Worm (Caenorhabditis elegans) whole organism, L4 larva: Measurements from ENCODE around the gene dph-3.
A peak's percentile ranks its signal among the peaks of the same experiment; 100 is the strongest.

Experiments used
- F10B5.3 ChIP-seq: sonication (generic microtip); optimal IDR thresholded peaks from 2 replicates; lab custom pipeline; 2016; ENCODE audit warnings: mild to moderate bottlenecking, missing genetic modification characterization, missing compliant biosample characterization
- F49E8.2 ChIP-seq: sonication (generic microtip); optimal IDR thresholded peaks from 2 replicates; lab custom pipeline; 2016; ENCODE audit warnings: missing compliant biosample characterization, mild to moderate bottlenecking, missing genetic modification characterization, borderline replicate concordance
- R02D3.7 ChIP-seq: fragments of 150-350 bp; sonication (generic microtip); optimal IDR thresholded peaks from 3 replicates; lab custom pipeline; 2014; ENCODE audit warnings: missing biosample characterization, missing genetic modification characterization
- T26A8.4 ChIP-seq: fragments of 200-800 bp; sonication (Bioruptor generic); IDR thresholded peaks from 2 replicates; pipeline ENCODE4 v1.3.6; 2022; ENCODE audit warnings: missing genetic modification characterization, missing compliant biosample characterization
- Y48G9A.11 ChIP-seq: fragments of 200-800 bp; sonication (Bioruptor generic); IDR thresholded peaks from 2 replicates; pipeline ENCODE4 v1.3.6; 2022; ENCODE audit warnings: missing genetic modification reagents, missing genetic modification characterization, missing compliant biosample characterization
- ZK546.5 ChIP-seq, 2 experiments: sonication (generic microtip); optimal IDR thresholded peaks; 2 replicates each; lab custom pipeline; 2017; ENCODE audit warnings: missing biosample characterization in 2 of 2, missing genetic modification characterization in 2 of 2
- aha-1 ChIP-seq: fragments of 150-350 bp; peaks from one replicate; lab custom pipeline; 2014; ENCODE audit warnings: missing biosample characterization, missing genetic modification characterization
- ama-1 ChIP-seq: fragments of 150-350 bp; optimal IDR thresholded peaks from 2 replicates; lab custom pipeline; 2014; ENCODE audit warnings: inconsistent platforms, mixed read lengths
- attf-4 ChIP-seq: sonication (generic microtip); optimal IDR thresholded peaks from 3 replicates; lab custom pipeline; 2017; ENCODE audit warnings: missing biosample characterization, missing genetic modification characterization
- ceh-20 ChIP-seq: fragments of 200-800 bp; sonication (Bioruptor generic); IDR thresholded peaks from 2 replicates; pipeline ENCODE4 v1.3.6; 2022; ENCODE audit warnings: missing genetic modification reagents, missing genetic modification characterization, missing compliant biosample characterization
- ceh-28 ChIP-seq: fragments of 150-350 bp; optimal IDR thresholded peaks from 2 replicates; lab custom pipeline; 2014; ENCODE audit warnings: missing biosample characterization, missing genetic modification reagents, missing genetic modification characterization
- ceh-62 ChIP-seq: sonication (generic microtip); optimal IDR thresholded peaks from 2 replicates; lab custom pipeline; 2017; ENCODE audit warnings: missing biosample characterization, missing genetic modification characterization
- ceh-82 ChIP-seq: sonication (generic microtip); optimal IDR thresholded peaks from 2 replicates; lab custom pipeline; 2017; ENCODE audit warnings: missing biosample characterization, missing genetic modification characterization
- cey-2 ChIP-seq: sonication (generic microtip); optimal IDR thresholded peaks from 3 replicates; lab custom pipeline; 2017; ENCODE audit warnings: missing genetic modification characterization, mild to moderate bottlenecking, missing compliant biosample characterization, antibody characterized with exemption, borderline replicate concordance; ENCODE audit not compliant: insufficient read depth
- daf-16 ChIP-seq, 3 experiments: sonication (generic microtip); optimal IDR thresholded peaks; 2 replicates each; lab custom pipeline; 2016 to 2017; ENCODE audit warnings: missing genetic modification characterization in 3 of 3, missing genetic modification reagents in 3 of 3, mild to moderate bottlenecking in 2 of 3, missing compliant biosample characterization in 2 of 3, missing biosample characterization in 1 of 3, moderate library complexity in 1 of 3
- daf-8 ChIP-seq: fragments of 200-800 bp; sonication (Bioruptor generic); IDR thresholded peaks from 2 replicates; pipeline ENCODE4 v1.3.6; 2022; ENCODE audit warnings: missing genetic modification characterization, missing compliant biosample characterization
- dmd-6 ChIP-seq: fragments of 200-800 bp; sonication (Bioruptor generic); IDR thresholded peaks from 2 replicates; pipeline ENCODE4 v1.3.6; 2022; ENCODE audit warnings: missing genetic modification reagents, missing genetic modification characterization, missing compliant biosample characterization
- dmd-9 ChIP-seq: fragments of 200-800 bp; sonication (Bioruptor generic); IDR thresholded peaks from 2 replicates; pipeline ENCODE4 v1.3.6; 2022; ENCODE audit warnings: missing genetic modification reagents, missing genetic modification characterization, missing compliant biosample characterization
- dve-1 ChIP-seq: sonication (generic microtip); optimal IDR thresholded peaks from 2 replicates; lab custom pipeline; 2017; ENCODE audit warnings: antibody characterized with exemption, mild to moderate bottlenecking, missing genetic modification characterization, missing compliant biosample characterization; ENCODE audit not compliant: insufficient read depth
- hlh-30 ChIP-seq: sonication (generic microtip); optimal IDR thresholded peaks from 2 replicates; lab custom pipeline; 2017; ENCODE audit warnings: antibody characterized with exemption, mild to moderate bottlenecking, missing genetic modification characterization, missing compliant biosample characterization; ENCODE audit not compliant: insufficient read depth
- lin-1 ChIP-seq: fragments of 200-800 bp; sonication (Bioruptor generic); IDR thresholded peaks from 2 replicates; pipeline ENCODE4 v1.3.6; 2022; ENCODE audit warnings: missing genetic modification reagents, missing genetic modification characterization, missing compliant biosample characterization
- lin-13 ChIP-seq: fragments of 150-350 bp; optimal IDR thresholded peaks from 2 replicates; lab custom pipeline; 2014; ENCODE audit warnings: missing biosample characterization, missing genetic modification reagents, missing genetic modification characterization
- lin-38 ChIP-seq: fragments of 200-800 bp; sonication (Bioruptor generic); IDR thresholded peaks from 2 replicates; pipeline ENCODE4 v1.3.6; 2022; ENCODE audit warnings: missing genetic modification reagents, missing genetic modification characterization, missing compliant biosample characterization
- lsy-2 ChIP-seq, 2 experiments: fragments of 150-350 bp in 1 of 2; sonication (generic microtip) in 1 of 2; optimal IDR thresholded peaks; 2 replicates each; lab custom pipeline; 2014 to 2017; ENCODE audit warnings: missing biosample characterization in 2 of 2, missing genetic modification characterization in 2 of 2
- mdl-1 ChIP-seq, 2 experiments: fragments of 150-350 bp in 1 of 2; sonication (generic microtip) in 1 of 2; optimal IDR thresholded peaks; 2 replicates each; lab custom pipeline; 2014 to 2017; ENCODE audit warnings: missing biosample characterization in 2 of 2, missing genetic modification characterization in 2 of 2
- mdt-29 ChIP-seq: fragments of 200-800 bp; sonication (Bioruptor generic); IDR thresholded peaks from 2 replicates; pipeline ENCODE4 v1.3.6; 2022; ENCODE audit warnings: missing genetic modification reagents, missing genetic modification characterization, missing compliant biosample characterization
- mxl-3 ChIP-seq: fragments of 200-800 bp; sonication (Bioruptor generic); optimal IDR thresholded peaks from 2 replicates; lab custom pipeline; 2018; ENCODE audit warnings: mild to moderate bottlenecking, missing genetic modification characterization, missing compliant biosample characterization
- nhr-10 ChIP-seq: fragments of 150-350 bp; optimal IDR thresholded peaks from 2 replicates; lab custom pipeline; 2014; ENCODE audit warnings: missing biosample characterization, missing genetic modification characterization
- nhr-102 ChIP-seq: sonication (generic microtip); optimal IDR thresholded peaks from 2 replicates; lab custom pipeline; 2016; ENCODE audit warnings: mild to moderate bottlenecking, missing genetic modification characterization, moderate library complexity, missing compliant biosample characterization
- nhr-11 ChIP-seq: fragments of 150-350 bp; optimal IDR thresholded peaks from 2 replicates; lab custom pipeline; 2014; ENCODE audit warnings: missing biosample characterization, missing genetic modification characterization
- nhr-25 ChIP-seq: sonication (generic microtip); optimal IDR thresholded peaks from 2 replicates; lab custom pipeline; 2017; ENCODE audit warnings: missing genetic modification characterization, mild to moderate bottlenecking, missing compliant biosample characterization, antibody characterized with exemption, moderate library complexity, borderline replicate concordance; ENCODE audit not compliant: insufficient read depth
- nhr-48 ChIP-seq: sonication (generic microtip); optimal IDR thresholded peaks from 2 replicates; lab custom pipeline; 2016; ENCODE audit warnings: mild to moderate bottlenecking, missing genetic modification characterization, missing compliant biosample characterization
- nhr-6 ChIP-seq: fragments of 150-350 bp; optimal IDR thresholded peaks from 2 replicates; lab custom pipeline; 2014; ENCODE audit warnings: missing biosample characterization, missing genetic modification characterization
- nhr-76 ChIP-seq: fragments of 150-350 bp; optimal IDR thresholded peaks from 2 replicates; lab custom pipeline; 2014; ENCODE audit warnings: missing biosample characterization, missing genetic modification characterization
- php-3 ChIP-seq: fragments of 200-800 bp; sonication (Bioruptor generic); IDR thresholded peaks from 2 replicates; pipeline ENCODE4 v1.3.6; 2022; ENCODE audit warnings: missing genetic modification reagents, missing genetic modification characterization, missing compliant biosample characterization
- pqm-1 ChIP-seq: sonication (generic microtip); optimal IDR thresholded peaks from 2 replicates; lab custom pipeline; 2017; ENCODE audit warnings: missing biosample characterization, missing genetic modification characterization
- rbr-2 ChIP-seq: sonication (generic microtip); optimal IDR thresholded peaks from 2 replicates; lab custom pipeline; 2016; ENCODE audit warnings: missing genotype, missing genetic modification characterization, missing compliant biosample characterization
- saeg-2 ChIP-seq: fragments of 200-800 bp; sonication (Bioruptor generic); IDR thresholded peaks from 2 replicates; pipeline ENCODE4 v1.3.6; 2022; ENCODE audit warnings: missing genetic modification reagents, missing genetic modification characterization, missing compliant biosample characterization
- skn-1 ChIP-seq: fragments of 150-350 bp; optimal IDR thresholded peaks from 2 replicates; lab custom pipeline; 2014; ENCODE audit warnings: missing biosample characterization, missing genetic modification characterization
- spr-3 ChIP-seq: fragments of 200-800 bp; sonication (Bioruptor generic); optimal IDR thresholded peaks from 2 replicates; lab custom pipeline; 2018; ENCODE audit warnings: mild to moderate bottlenecking, missing genetic modification characterization, missing compliant biosample characterization
- tag-97 ChIP-seq: fragments of 200-800 bp; sonication (Bioruptor generic); IDR thresholded peaks from 2 replicates; pipeline ENCODE4 v1.3.6; 2022; ENCODE audit warnings: missing genetic modification characterization, missing compliant biosample characterization
- tra-1 ChIP-seq: fragments of 200-800 bp; sonication (Bioruptor generic); IDR thresholded peaks from 2 replicates; pipeline ENCODE4 v1.3.6; 2022; ENCODE audit warnings: missing genetic modification reagents, missing genetic modification characterization, missing compliant biosample characterization
- unc-62 ChIP-seq, 3 experiments: fragments of 150-350 bp in 1 of 3; sonication (generic microtip); optimal IDR thresholded peaks in 2 of 3; peaks in 1 of 3; 1 replicate in 1 of 3; 2 replicates in 2 of 3; lab custom pipeline; 2014 to 2017; ENCODE audit warnings: missing biosample characterization in 3 of 3, missing genetic modification characterization in 3 of 3, missing genetic modification reagents in 3 of 3, missing genotype in 1 of 3
- zip-11 ChIP-seq: fragments of 200-800 bp; sonication (Bioruptor generic); IDR thresholded peaks from 2 replicates; pipeline ENCODE4 v1.3.6; 2022; ENCODE audit warnings: missing genetic modification characterization, missing compliant biosample characterization
- zip-2 ChIP-seq: fragments of 150-350 bp; optimal IDR thresholded peaks from 2 replicates; lab custom pipeline; 2014; ENCODE audit warnings: missing biosample characterization, missing genetic modification characterization
- ztf-7 ChIP-seq: fragments of 150-350 bp; optimal IDR thresholded peaks from 2 replicates; lab custom pipeline; 2014; ENCODE audit warnings: missing biosample characterization, missing genetic modification characterization

Gene dph-3

ce11 chrIV:9716490-9716889 is 9.5 kb downstream of the dph-3 start (continued):
- TF ChIP-seq ceh-82 (tag; lab: Kevin White, UChicago) (no peak), pqm-1 (tag; lab: Kevin White, UChicago) (peak; percentile 81), ceh-20 (no peak), nhr-10 (tag; lab: Kevin White, UChicago) (peak; percentile 40), zip-11 (GFP tag; lab: Robert Waterston, UW) (no peak), nhr-25 (no peak)

- TF ChIP-seq zip-2 (tag; lab: Kevin White, UChicago), result no peak
- TF ChIP-seq nhr-102, result no peak
- no peak for TF ChIP-seq spr-3 (GFP tag; lab: Kevin White, UChicago)
- no peak for TF ChIP-seq php-3 (GFP tag; lab: Robert Waterston, UW)
- TF ChIP-seq F10B5.3 (tag; lab: Kevin White, UChicago), result no peak
- TF ChIP-seq daf-8 (GFP tag; lab: Robert Waterston, UW), result no peak
- TF ChIP-seq mdl-1 (tag; optimal IDR thresholded peaks at IDR 0.05; lab: Kevin White, UChicago), result no peak
- TF ChIP-seq ztf-7, result peak; percentile 95
- no peak for TF ChIP-seq tag-97 (GFP tag; lab: Robert Waterston, UW)
- TF ChIP-seq lin-38 (GFP tag; lab: Robert Waterston, UW), result no peak
- TF ChIP-seq nhr-76 (tag; lab: Kevin White, UChicago), result no peak
- TF ChIP-seq attf-4, result no peak
- TF ChIP-seq Y48G9A.11 (GFP tag; lab: Robert Waterston, UW), result no peak
- no peak for TF ChIP-seq dmd-9
- no peak for TF ChIP-seq ZK546.5 (tag; optimal IDR thresholded peaks at IDR 0.05; lab: Kevin White, UChicago)
- TF ChIP-seq F49E8.2 (tag; lab: Kevin White, UChicago), result no peak
- no peak for TF ChIP-seq ceh-28 (tag; lab: Kevin White, UChicago)
- no peak for TF ChIP-seq T26A8.4 (GFP tag; lab: Robert Waterston, UW)
- no peak for TF ChIP-seq mxl-3 (GFP tag; lab: Kevin White, UChicago)
- TF ChIP-seq unc-62 (GFP tag; optimal IDR thresholded peaks at IDR 0.05 in 1 of 2; lab: Kevin White, UChicago), result peak in 1 of 2 experiments; percentile 16
- no peak for TF ChIP-seq unc-62 (tag; optimal IDR thresholded peaks at IDR 0.05; lab: Kevin White, UChicago)
- TF ChIP-seq lsy-2 (tag; optimal IDR thresholded peaks at IDR 0.05; lab: Kevin White, UChicago), result no peak
- peak; percentile 86 for TF ChIP-seq aha-1 (tag; lab: Kevin White, UChicago)
Measured at ce11 chrIV:9717844-9718243, 10.9 kb downstream of the dph-3 start.

ce11 chrIV:9718396-9718795 is 11.4 kb downstream of the dph-3 start:
- TF ChIP-seq lin-1 (GFP tag; lab: Robert Waterston, UW) (peak; percentile 67), dmd-6 (GFP tag; lab: Robert Waterston, UW) (peak; percentile 93), dve-1 (peak; percentile 87), nhr-11 (peak; percentile 57), ceh-62 (tag; lab: Kevin White, UChicago) (no peak), daf-16 (GFP tag; optimal IDR thresholded peaks at IDR 0.05; lab: Kevin White, UChicago) (no peak), daf-16 (tag; optimal IDR thresholded peaks at IDR 0.05; lab: Kevin White, UChicago) (peak; percentile 56), ZK546.5 (tag; optimal IDR thresholded peaks at IDR 0.05; lab: Kevin White, UChicago) (no peak), ceh-20 (peak; percentile 76), mxl-3 (GFP tag; lab: Kevin White, UChicago) (peak; percentile 76), unc-62 (GFP tag; optimal IDR thresholded peaks at IDR 0.05 in 1 of 2; lab: Kevin White, UChicago) (peak in 1 of 2 experiments; percentile 97), unc-62 (tag; optimal IDR thresholded peaks at IDR 0.05; lab: Kevin White, UChicago) (no peak), hlh-30 (peak; percentile 62), R02D3.7 (no peak), tra-1 (GFP tag; lab: Robert Waterston, UW) (peak; percentile 78), lin-13 (peak; percentile 45), saeg-2 (GFP tag; lab: Robert Waterston, UW) (0 out of 2 replicates have a peak, but pooled peaks have one; percentile 31), ama-1 (lab: Kevin White, UChicago) (no peak), nhr-10 (tag; lab: Kevin White, UChicago) (peak; percentile 27), Y48G9A.11 (GFP tag; lab: Robert Waterston, UW) (no peak), nhr-48 (peak; percentile 84), rbr-2 (peak; percentile 65), nhr-102 (no peak), skn-1 (tag; lab: Kevin White, UChicago) (no peak), cey-2 (peak; percentile 64), ceh-28 (tag; lab: Kevin White, UChicago) (no peak), lsy-2 (tag; optimal IDR thresholded peaks at IDR 0.05; lab: Kevin White, UChicago) (peak; percentile 70 to 79), nhr-6 (tag; lab: Kevin White, UChicago) (peak; percentile 26), mdt-29 (GFP tag; lab: Robert Waterston, UW) (no peak)
